Worm (Caenorhabditis elegans) whole organism, L1 larva: Measurements from ENCODE around the gene gldi-7.

ENCODE experiments used
- C04F5.9 ChIP-seq: sonication (generic microtip); optimal IDR thresholded peaks from 2 replicates; lab custom pipeline; 2016; ENCODE audit warnings: missing genetic modification characterization, missing compliant biosample characterization
- ama-1 ChIP-seq: fragments of 150-350 bp; optimal IDR thresholded peaks from 2 replicates; lab custom pipeline; 2014
- ceh-8 ChIP-seq: fragments of 200-800 bp; sonication (Bioruptor generic); optimal IDR thresholded peaks from 2 replicates; lab custom pipeline; 2018; ENCODE audit warnings: mild to moderate bottlenecking, missing genetic modification characterization, moderate library complexity, missing compliant biosample characterization
- ceh-82 ChIP-seq, 3 experiments: fragments of 150-350 bp in 1 of 3; sonication (generic microtip) in 2 of 3; optimal IDR thresholded peaks; 2 replicates each; lab custom pipeline; 2014 to 2017; ENCODE audit warnings: missing biosample characterization in 3 of 3, missing genetic modification characterization in 3 of 3
- ces-1 ChIP-seq: fragments of 150-350 bp; optimal IDR thresholded peaks from 2 replicates; lab custom pipeline; 2014; ENCODE audit warnings: missing biosample characterization, missing genetic modification reagents, missing genetic modification characterization
- hlh-17 ChIP-seq: fragments of 200-800 bp; sonication (Bioruptor generic); optimal IDR thresholded peaks from 2 replicates; lab custom pipeline; 2018; ENCODE audit warnings: missing genetic modification characterization, mild to moderate bottlenecking, missing compliant biosample characterization, moderate library complexity, borderline replicate concordance
- mep-1 ChIP-seq: fragments of 150-350 bp; optimal IDR thresholded peaks from 2 replicates; lab custom pipeline; 2014; ENCODE audit warnings: missing biosample characterization, missing genetic modification characterization
- nhr-11 ChIP-seq: fragments of 150-350 bp; optimal IDR thresholded peaks from 2 replicates; lab custom pipeline; 2014; ENCODE audit warnings: missing biosample characterization, missing genetic modification characterization
- nhr-12 ChIP-seq: sonication (generic microtip); optimal IDR thresholded peaks from 2 replicates; lab custom pipeline; 2017; ENCODE audit warnings: missing biosample characterization, missing genetic modification characterization
- nhr-237 ChIP-seq: fragments of 150-350 bp; optimal IDR thresholded peaks from 2 replicates; lab custom pipeline; 2014; ENCODE audit warnings: missing biosample characterization, missing genetic modification characterization
- nhr-77 ChIP-seq: fragments of 150-350 bp; optimal IDR thresholded peaks from 2 replicates; lab custom pipeline; 2014; ENCODE audit warnings: missing biosample characterization, missing genetic modification characterization
- nhr-90 ChIP-seq: sonication (generic microtip); optimal IDR thresholded peaks from 2 replicates; lab custom pipeline; 2016; ENCODE audit warnings: mild to moderate bottlenecking, missing genetic modification characterization, missing compliant biosample characterization; ENCODE audit not compliant: poor library complexity
- pqm-1 ChIP-seq: sonication (generic microtip); optimal IDR thresholded peaks from 3 replicates; lab custom pipeline; 2017; ENCODE audit warnings: missing biosample characterization, missing genetic modification characterization
- ztf-11 ChIP-seq, 2 experiments: sonication (generic microtip); optimal IDR thresholded peaks; 2 replicates each; lab custom pipeline; 2016 to 2017; ENCODE audit warnings: missing genetic modification characterization in 2 of 2, missing biosample characterization in 1 of 2, missing compliant biosample characterization in 1 of 2

DNA sequence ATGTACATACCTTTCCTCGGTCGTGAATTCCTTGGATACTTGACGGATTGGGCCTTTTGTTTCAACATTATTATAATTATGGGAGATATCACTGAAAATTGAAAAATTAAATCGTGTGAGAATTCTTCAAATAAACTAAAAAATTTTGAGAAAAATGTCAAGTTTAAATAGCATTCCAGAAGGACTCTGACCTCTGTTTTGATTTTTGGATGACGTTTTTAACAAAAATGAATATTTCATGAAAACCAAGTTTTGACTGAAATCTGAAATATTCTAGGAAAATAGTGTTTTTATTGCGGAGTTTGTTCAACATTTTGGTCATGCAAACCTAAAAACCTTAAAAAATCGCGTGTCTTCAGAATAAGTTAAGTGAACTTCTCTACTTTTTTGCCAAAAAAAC is 25.1 kb upstream of the gldi-7 start, which contains the start of gene glb-27:
- TF ChIP-seq nhr-77 (tag; lab: Kevin White, UChicago) (no peak), hlh-17 (no peak), ceh-82 (tag; optimal IDR thresholded peaks at IDR 0.05; lab: Kevin White, UChicago) (no peak), C04F5.9 (tag; lab: Kevin White, UChicago) (no peak), ces-1 (GFP tag; lab: Kevin White, UChicago) (no peak), ztf-11 (tag; optimal IDR thresholded peaks at IDR 0.05; lab: Kevin White, UChicago) (no peak), ceh-8 (GFP tag; lab: Kevin White, UChicago) (no peak), nhr-12 (no peak), mep-1 (tag; lab: Kevin White, UChicago) (no peak), nhr-90 (tag; lab: Kevin White, UChicago) (no peak), nhr-11 (tag; lab: Kevin White, UChicago) (no peak), nhr-237 (no peak), ama-1 (lab: Kevin White, UChicago) (no peak), pqm-1 (tag; lab: Kevin White, UChicago) (no peak)
